Worm (Caenorhabditis elegans): ENCODE results near the gene cyp-29A2.

Gene cyp-29A2

DNA sequence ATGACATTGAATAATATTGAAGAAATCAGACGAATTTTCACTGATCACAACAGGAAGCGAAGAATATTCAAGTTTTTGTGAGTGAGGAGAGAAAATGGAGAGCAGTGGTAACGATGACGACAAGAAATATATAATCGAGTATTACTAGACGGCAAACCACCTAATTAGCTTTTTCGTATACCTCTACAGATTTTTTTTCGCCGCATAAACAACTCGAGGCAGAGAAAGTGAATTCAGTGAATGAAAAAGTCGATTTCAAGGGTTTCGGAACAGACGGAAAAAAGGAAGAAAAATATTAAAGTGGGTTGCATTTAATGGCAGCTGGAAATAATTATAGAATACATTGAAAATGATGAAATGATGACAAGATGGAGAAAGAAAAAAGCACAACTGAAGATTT is 39.8 kb upstream of the cyp-29A2 start, which contains the start of gene gpa-1:
Gene gpa-1 (minus strand): TSS at position 101 of the 400 bp plus-strand sequence.
- TF ChIP-seq saeg-2 (GFP tag; IDR thresholded peaks at IDR 0.05) (no peak), zip-11 (GFP tag; IDR thresholded peaks at IDR 0.05) (no peak), jun-1 (tag; optimal IDR thresholded peaks at IDR 0.05) (no peak), nhr-102 (tag; optimal IDR thresholded peaks at IDR 0.05) (no peak), snpc-1.2 (GFP tag; IDR thresholded peaks at IDR 0.05) (no peak), dmd-8 (GFP tag; IDR thresholded peaks at IDR 0.05) (no peak), mxl-3 (GFP tag; optimal IDR thresholded peaks at IDR 0.05) (no peak), Y5F2A.4 (GFP tag; optimal IDR thresholded peaks at IDR 0.05) (no peak), mdl-1 (tag; optimal IDR thresholded peaks at IDR 0.05) (no peak), lsy-2 (tag; optimal IDR thresholded peaks at IDR 0.05) (no peak), lin-13 (GFP tag; optimal IDR thresholded peaks at IDR 0.05) (no peak), ZK337.2 (GFP tag; IDR thresholded peaks at IDR 0.05) (no peak), ctbp-1 (GFP tag; IDR thresholded peaks at IDR 0.05) (no peak), gei-8 (GFP tag; optimal IDR thresholded peaks at IDR 0.05) (no peak), hmg-1.1 (GFP tag; IDR thresholded peaks at IDR 0.05) (no peak), cey-2 (tag; optimal IDR thresholded peaks at IDR 0.05; ENCODE audit: borderline replicate concordance, insufficient read depth) (no peak), lin-39 (tag; optimal IDR thresholded peaks at IDR 0.05) (no peak), tag-97 (GFP tag; IDR thresholded peaks at IDR 0.05) (no peak), hlh-11 (tag; optimal IDR thresholded peaks at IDR 0.05) (no peak)

DNA sequence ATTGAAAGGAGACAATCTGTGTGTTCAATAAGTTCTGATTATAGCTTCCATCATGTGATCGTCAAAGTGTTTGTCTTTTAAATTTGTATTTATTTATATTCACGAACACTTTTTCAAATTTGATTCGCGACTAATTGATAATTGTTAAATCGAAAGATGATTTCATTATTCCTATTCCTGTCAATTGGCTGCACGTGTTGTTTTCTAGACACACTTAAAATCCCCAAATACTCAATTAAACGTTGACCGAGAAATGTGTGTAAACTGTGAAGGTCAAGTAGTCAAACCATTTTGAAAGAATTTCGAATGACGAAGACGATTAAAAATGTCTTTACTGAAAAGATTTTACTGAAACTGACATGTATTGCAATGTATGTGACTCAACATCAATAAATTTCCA is 36.4 kb upstream of the cyp-29A2 start:
- TF ChIP-seq snpc-1.2 (GFP tag; IDR thresholded peaks at IDR 0.05) (no peak), ceh-28 (tag; optimal IDR thresholded peaks at IDR 0.05) (no peak), nhr-48 (tag; optimal IDR thresholded peaks at IDR 0.05) (no peak), F44E2.7 (GFP tag; IDR thresholded peaks at IDR 0.05) (no peak), gei-8 (GFP tag; optimal IDR thresholded peaks at IDR 0.05) (no peak), php-3 (GFP tag; IDR thresholded peaks at IDR 0.05) (no peak), Y75B8A.6 (GFP tag; IDR thresholded peaks at IDR 0.05) (no peak), cey-2 (tag; optimal IDR thresholded peaks at IDR 0.05; ENCODE audit: borderline replicate concordance, insufficient read depth) (no peak), arid-1 (GFP tag; conservative IDR thresholded peaks at IDR 0.05) (no peak), F10B5.3 (tag; optimal IDR thresholded peaks at IDR 0.05) (no peak), hif-1 (tag; optimal IDR thresholded peaks at IDR 0.05) (no peak), nhr-42 (GFP tag; IDR thresholded peaks at IDR 0.05) (no peak)

DNA sequence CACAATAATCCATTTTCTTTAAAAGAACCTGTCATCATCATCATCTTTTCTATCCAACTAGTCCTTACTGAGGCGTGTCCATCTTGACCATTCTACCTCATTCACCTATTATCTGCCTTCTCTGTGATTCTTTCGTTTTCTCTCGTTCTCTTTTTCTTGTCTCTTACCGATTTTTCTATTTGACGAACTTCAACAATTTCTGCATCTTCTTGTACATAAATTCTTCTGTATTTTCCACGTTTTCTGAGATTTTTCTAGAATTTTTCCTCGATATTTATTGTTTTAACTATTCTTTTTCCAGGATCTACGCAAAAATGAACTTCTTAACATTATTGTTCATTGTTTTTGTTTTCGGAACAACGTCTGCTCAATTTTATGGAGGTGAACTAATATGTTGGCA is 34.5 kb upstream of the cyp-29A2 start, which contains the start of gene cnc-10:
Gene cnc-10 (plus strand): TSS at position 301 of the 400 bp plus-strand sequence.
- TF ChIP-seq F49E8.2 (tag; optimal IDR thresholded peaks at IDR 0.05; ENCODE audit: borderline replicate concordance) = no peak
- TF ChIP-seq tra-1 (GFP tag; IDR thresholded peaks at IDR 0.05) = no peak
- no peak for TF ChIP-seq hlh-11 (tag; optimal IDR thresholded peaks at IDR 0.05)
- no peak for TF ChIP-seq madf-9 (GFP tag; conservative IDR thresholded peaks at IDR 0.05)
- TF ChIP-seq aha-1 (tag) = no peak
- TF ChIP-seq ctbp-1 (GFP tag; IDR thresholded peaks at IDR 0.05) = no peak
- TF ChIP-seq unc-62 (GFP tag; optimal IDR thresholded peaks at IDR 0.05 in 1 of 2) = no peak
- TF ChIP-seq unc-62 (tag; optimal IDR thresholded peaks at IDR 0.05) = no peak
- no peak for TF ChIP-seq pha-4 (GFP tag; IDR thresholded peaks at IDR 0.05)
- no peak for TF ChIP-seq pha-4 (tag; optimal IDR thresholded peaks at IDR 0.05)
- TF ChIP-seq ceh-28 (tag; optimal IDR thresholded peaks at IDR 0.05) = no peak
- no peak for TF ChIP-seq lim-7 (GFP tag; IDR thresholded peaks at IDR 0.05)
- no peak for TF ChIP-seq ztf-7 (tag; optimal IDR thresholded peaks at IDR 0.05)
- TF ChIP-seq php-3 (GFP tag; IDR thresholded peaks at IDR 0.05) = no peak
- TF ChIP-seq nhr-111 (GFP tag; optimal IDR thresholded peaks at IDR 0.05) = no peak
- no peak for TF ChIP-seq nhr-41 (GFP tag; IDR thresholded peaks at IDR 0.05)
- no peak for TF ChIP-seq attf-4 (tag; optimal IDR thresholded peaks at IDR 0.05)
- no peak for TF ChIP-seq zfp-2 (tag; optimal IDR thresholded peaks at IDR 0.05)
- TF ChIP-seq nhr-28 (tag; optimal IDR thresholded peaks at IDR 0.05) = no peak
- TF ChIP-seq F44E2.7 (GFP tag; IDR thresholded peaks at IDR 0.05) = no peak
- TF ChIP-seq daf-8 (GFP tag; IDR thresholded peaks at IDR 0.05) = no peak
- TF ChIP-seq zip-2 (tag; optimal IDR thresholded peaks at IDR 0.05) = no peak
